Fruit fly (Drosophila melanogaster): ENCODE data around the gene Arfip.

Arfip gene

DNA sequence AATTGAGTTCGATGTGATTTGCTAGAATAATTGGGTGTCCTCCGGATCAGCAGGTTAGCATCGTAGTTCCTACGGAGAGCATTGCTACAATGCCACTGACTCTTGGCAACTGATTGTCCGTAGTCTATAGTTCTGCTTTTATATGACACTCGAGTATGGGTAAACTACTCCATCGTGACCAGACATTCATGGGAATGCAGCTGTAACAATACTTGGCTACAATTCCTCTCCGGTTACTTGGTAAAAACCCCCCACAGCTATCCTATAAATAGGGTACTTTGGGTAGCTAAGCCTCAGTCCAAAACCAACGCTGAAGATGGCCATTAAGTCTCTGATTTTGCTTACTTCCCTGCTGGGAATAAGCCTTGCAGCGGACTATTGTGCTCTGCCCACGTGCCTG, 9.6 kb downstream of the Arfip start, which contains the start of gene scpr-C:
Gene scpr-C, plus strand, starts transcription at position 301 of the 400 bp plus-strand sequence.
- TF ChIP-seq kay (GFP tag; ENCODE audit: borderline replicate concordance) = no peak
- TF ChIP-seq tj (GFP tag; optimal IDR thresholded peaks at IDR 0.05) = no peak
- no peak for TF ChIP-seq CG12768 (GFP tag; optimal IDR thresholded peaks at IDR 0.05)
- TF ChIP-seq Crg-1 (GFP tag; optimal IDR thresholded peaks at IDR 0.05) = no peak
- no peak for TF ChIP-seq CG33017 (tag; optimal IDR thresholded peaks at IDR 0.05)
- no peak for TF ChIP-seq cic (GFP tag; optimal IDR thresholded peaks at IDR 0.05)
- TF ChIP-seq CG11617 (GFP tag; optimal IDR thresholded peaks at IDR 0.05) = no peak
- TF ChIP-seq pad (GFP tag; optimal IDR thresholded peaks at IDR 0.05) = no peak
- no peak for TF ChIP-seq Clk (GFP tag; optimal IDR thresholded peaks at IDR 0.05)
- TF ChIP-seq CG5204 (GFP tag; optimal IDR thresholded peaks at IDR 0.05) = no peak
- TF ChIP-seq toe (GFP tag; optimal IDR thresholded peaks at IDR 0.05) = no peak
- TF ChIP-seq ovo (GFP tag; optimal IDR thresholded peaks at IDR 0.05) = no peak
- no peak for TF ChIP-seq Hr96 (GFP tag; optimal IDR thresholded peaks at IDR 0.05)
- no peak for TF ChIP-seq CG7101 (tag; optimal IDR thresholded peaks at IDR 0.05)
- no peak for TF ChIP-seq CG7045 (GFP tag; optimal IDR thresholded peaks at IDR 0.05)
- no peak for TF ChIP-seq Mnt (GFP tag; optimal IDR thresholded peaks at IDR 0.05)
- TF ChIP-seq cnc (optimal IDR thresholded peaks at IDR 0.05) = no peak
- no peak for TF ChIP-seq CG1620 (GFP tag; optimal IDR thresholded peaks at IDR 0.05)

- TF ChIP-seq CG33017 (tag; optimal IDR thresholded peaks at IDR 0.05) = no peak
- TF ChIP-seq CG11617 (GFP tag; optimal IDR thresholded peaks at IDR 0.05) = no peak
- TF ChIP-seq bab1 (GFP tag; optimal IDR thresholded peaks at IDR 0.05) = no peak
- TF ChIP-seq kay (GFP tag; ENCODE audit: borderline replicate concordance) = no peak
- TF ChIP-seq toe (GFP tag; optimal IDR thresholded peaks at IDR 0.05) = no peak
- no peak for TF ChIP-seq CG14711 (tag; optimal IDR thresholded peaks at IDR 0.05)
- TF ChIP-seq Mnt (GFP tag; optimal IDR thresholded peaks at IDR 0.05) = no peak
- TF ChIP-seq pad (GFP tag; optimal IDR thresholded peaks at IDR 0.05) = no peak
- TF ChIP-seq CG1620 (GFP tag; optimal IDR thresholded peaks at IDR 0.05) = no peak
- no peak for TF ChIP-seq CG7101 (tag; optimal IDR thresholded peaks at IDR 0.05)
- no peak for TF ChIP-seq CG5204 (GFP tag; optimal IDR thresholded peaks at IDR 0.05)
- TF ChIP-seq CG12768 (GFP tag; optimal IDR thresholded peaks at IDR 0.05) = no peak
- TF ChIP-seq Crg-1 (GFP tag; optimal IDR thresholded peaks at IDR 0.05) = no peak
- no peak for TF ChIP-seq cnc (optimal IDR thresholded peaks at IDR 0.05)
- no peak for TF ChIP-seq CG7045 (GFP tag; optimal IDR thresholded peaks at IDR 0.05)
Measured at dm6 chr3R:11224478-11224877, 10.3 kb downstream of the Arfip start.

- TF ChIP-seq Hr96 (GFP tag; optimal IDR thresholded peaks at IDR 0.05) = no peak
- peak; percentile 3 for TF ChIP-seq Mnt (GFP tag; optimal IDR thresholded peaks at IDR 0.05)
Measured at dm6 chr3R:11222587-11222986, 12.2 kb downstream of the Arfip start.

dm6 chr3R:11221437-11222230, 13.2 kb downstream of the Arfip start, which contains the start of the genes CG6693 and RpL3:
Gene CG6693, minus strand, starts transcription at chr3R:11221639.
Gene RpL3, plus strand, starts transcription at chr3R:11221894.
- peak; percentile 73 for TF ChIP-seq CG1620 (GFP tag; optimal IDR thresholded peaks at IDR 0.05)
- peak; percentile 56 for TF ChIP-seq tj (GFP tag; optimal IDR thresholded peaks at IDR 0.05)
- peak in 1 of 2 experiments; percentile 46 for TF ChIP-seq cnc (optimal IDR thresholded peaks at IDR 0.05)
- no peak for TF ChIP-seq kay (GFP tag; ENCODE audit: borderline replicate concordance)
- peak; percentile 81 for TF ChIP-seq Hr96 (GFP tag; optimal IDR thresholded peaks at IDR 0.05)
- TF ChIP-seq bab1 (GFP tag; optimal IDR thresholded peaks at IDR 0.05) = peak; percentile 87
- peak; percentile 78 for TF ChIP-seq Crg-1 (GFP tag; optimal IDR thresholded peaks at IDR 0.05)
- TF ChIP-seq CG7045 (GFP tag; optimal IDR thresholded peaks at IDR 0.05) = peak; percentile 69
- no peak for TF ChIP-seq CG5204 (GFP tag; optimal IDR thresholded peaks at IDR 0.05)
- TF ChIP-seq CG33017 (tag; optimal IDR thresholded peaks at IDR 0.05) = peak; percentile 90
- TF ChIP-seq ovo (GFP tag; optimal IDR thresholded peaks at IDR 0.05) = peak; percentile 39
- peak; percentile 75 for TF ChIP-seq cic (GFP tag; optimal IDR thresholded peaks at IDR 0.05)
- peak; percentile 73 for TF ChIP-seq pad (GFP tag; optimal IDR thresholded peaks at IDR 0.05)
- TF ChIP-seq CG11617 (GFP tag; optimal IDR thresholded peaks at IDR 0.05) = peak; percentile 84
- TF ChIP-seq CG14711 (tag; optimal IDR thresholded peaks at IDR 0.05) = peak; percentile 57
- TF ChIP-seq CG7101 (tag; optimal IDR thresholded peaks at IDR 0.05) = peak; percentile 91
- TF ChIP-seq CG12768 (GFP tag; optimal IDR thresholded peaks at IDR 0.05) = peak; percentile 85
- peak; percentile 54 for TF ChIP-seq Clk (GFP tag; optimal IDR thresholded peaks at IDR 0.05)
- peak; percentile 97 for TF ChIP-seq Mnt (GFP tag; optimal IDR thresholded peaks at IDR 0.05)
- peak; percentile 68 for TF ChIP-seq toe (GFP tag; optimal IDR thresholded peaks at IDR 0.05)

DNA sequence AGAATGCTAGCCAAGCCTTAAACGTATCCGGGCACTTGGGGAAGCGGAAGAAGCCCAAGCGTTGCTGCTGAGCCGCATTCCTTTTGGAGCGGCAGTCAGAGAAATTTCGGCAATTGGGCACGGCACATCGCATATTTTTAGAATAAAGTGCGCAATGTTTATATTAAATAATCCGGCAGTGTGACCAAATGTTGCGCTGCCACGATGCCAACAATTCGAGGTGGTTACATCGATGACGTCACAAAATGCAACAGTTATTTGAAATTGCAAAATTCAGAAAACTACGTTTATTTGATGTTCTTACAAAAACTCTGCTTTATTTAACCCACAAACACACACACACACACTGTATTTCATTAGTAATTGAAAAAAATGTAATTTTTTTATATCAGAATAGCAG, 14.9 kb downstream of the Arfip start, which contains the start of gene CG6689:
Gene CG6689, minus strand, starts transcription at position 182 of the 400 bp plus-strand sequence.
- TF ChIP-seq kay (GFP tag; ENCODE audit: borderline replicate concordance) (no peak), Hr96 (GFP tag; optimal IDR thresholded peaks at IDR 0.05) (no peak), bab1 (GFP tag; optimal IDR thresholded peaks at IDR 0.05) (no peak), cnc (optimal IDR thresholded peaks at IDR 0.05) (no peak), Crg-1 (GFP tag; optimal IDR thresholded peaks at IDR 0.05) (no peak), CG11617 (GFP tag; optimal IDR thresholded peaks at IDR 0.05) (peak; percentile 6), CG33017 (tag; optimal IDR thresholded peaks at IDR 0.05) (no peak), cic (GFP tag; optimal IDR thresholded peaks at IDR 0.05) (no peak), pad (GFP tag; optimal IDR thresholded peaks at IDR 0.05) (no peak), Clk (GFP tag; optimal IDR thresholded peaks at IDR 0.05) (no peak), CG12768 (GFP tag; optimal IDR thresholded peaks at IDR 0.05) (no peak), Mnt (GFP tag; optimal IDR thresholded peaks at IDR 0.05) (peak; percentile 13), CG1620 (GFP tag; optimal IDR thresholded peaks at IDR 0.05) (no peak), toe (GFP tag; optimal IDR thresholded peaks at IDR 0.05) (no peak), CG14711 (tag; optimal IDR thresholded peaks at IDR 0.05) (no peak)
